Fruit fly (Drosophila melanogaster): Measurements from ENCODE around the gene CG34427.

The CG34427 gene

DNA sequence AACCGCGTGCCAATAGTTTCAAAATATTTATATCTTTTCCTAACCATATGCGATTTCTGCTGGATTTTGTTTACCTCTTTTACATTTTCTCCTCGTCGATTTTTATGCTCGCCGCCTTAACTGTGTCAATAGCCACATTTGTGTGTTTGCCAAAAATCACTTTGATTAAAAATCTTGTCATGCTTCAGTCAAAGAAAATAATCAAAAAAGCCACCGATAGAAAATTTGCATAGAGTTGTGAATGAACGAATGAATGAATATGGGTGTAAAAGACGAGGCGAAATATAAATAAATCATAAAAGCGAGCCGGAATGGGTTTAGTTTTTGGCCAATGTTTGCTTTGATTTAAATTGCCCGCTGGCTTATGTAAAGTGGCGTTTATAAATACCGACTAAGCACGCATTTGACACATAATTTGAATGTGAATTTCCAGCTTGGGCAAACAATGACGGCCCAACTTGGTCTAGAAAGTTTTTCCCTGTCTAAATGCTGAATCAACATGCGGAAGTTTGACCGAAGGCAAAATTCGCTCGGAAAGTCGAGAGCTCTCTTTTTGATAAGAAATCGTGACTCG is 23.8 kb upstream of the CG34427 start:
- TF ChIP-seq CG11617 (GFP tag; optimal IDR thresholded peaks at IDR 0.05) (no peak), bab1 (GFP tag; optimal IDR thresholded peaks at IDR 0.05) (no peak), pad (GFP tag; optimal IDR thresholded peaks at IDR 0.05) (no peak), kay (GFP tag; ENCODE audit: borderline replicate concordance) (peak; percentile 52)

- TF ChIP-seq bab1 (GFP tag; optimal IDR thresholded peaks at IDR 0.05) (peak; percentile 16), Mnt (GFP tag; optimal IDR thresholded peaks at IDR 0.05) (no peak)
Measured at dm6 chr3L:8781993-8782392, 22.6 kb upstream of the CG34427 start.

DNA sequence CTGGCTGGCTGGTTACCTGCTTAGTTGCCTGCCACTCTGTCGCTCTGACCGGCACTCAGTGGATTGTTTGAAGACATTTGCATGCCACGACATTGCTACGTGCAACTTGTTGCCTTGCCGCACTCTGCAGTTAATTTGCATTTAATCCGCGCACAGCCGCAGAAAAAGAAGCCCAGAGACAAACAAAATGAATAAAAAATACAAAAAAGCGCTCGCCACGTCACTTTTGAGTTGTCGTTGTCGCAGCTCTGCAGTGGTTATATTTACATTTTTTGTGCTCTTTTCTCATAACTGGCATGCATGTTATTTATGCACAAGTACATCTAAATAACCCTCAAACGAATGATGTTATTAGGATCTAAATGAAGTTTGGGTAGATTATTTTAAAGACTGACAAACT is 21.3 kb upstream of the CG34427 start:
- TF ChIP-seq kay (GFP tag; ENCODE audit: borderline replicate concordance) (no peak), CG1620 (GFP tag; optimal IDR thresholded peaks at IDR 0.05) (no peak), CG11617 (GFP tag; optimal IDR thresholded peaks at IDR 0.05) (no peak), CG5204 (GFP tag; optimal IDR thresholded peaks at IDR 0.05) (no peak), tj (GFP tag; optimal IDR thresholded peaks at IDR 0.05) (no peak), Clk (GFP tag; optimal IDR thresholded peaks at IDR 0.05) (no peak), Hr96 (GFP tag; optimal IDR thresholded peaks at IDR 0.05) (no peak), Mnt (GFP tag; optimal IDR thresholded peaks at IDR 0.05) (no peak), cnc (optimal IDR thresholded peaks at IDR 0.05) (no peak), CG33017 (tag; optimal IDR thresholded peaks at IDR 0.05) (no peak), CG7101 (tag; optimal IDR thresholded peaks at IDR 0.05) (no peak), Crg-1 (GFP tag; optimal IDR thresholded peaks at IDR 0.05) (no peak), CG14711 (tag; optimal IDR thresholded peaks at IDR 0.05) (no peak), cic (GFP tag; optimal IDR thresholded peaks at IDR 0.05) (no peak), ovo (GFP tag; optimal IDR thresholded peaks at IDR 0.05) (no peak), pad (GFP tag; optimal IDR thresholded peaks at IDR 0.05) (no peak), bab1 (GFP tag; optimal IDR thresholded peaks at IDR 0.05) (no peak), toe (GFP tag; optimal IDR thresholded peaks at IDR 0.05) (no peak)

DNA sequence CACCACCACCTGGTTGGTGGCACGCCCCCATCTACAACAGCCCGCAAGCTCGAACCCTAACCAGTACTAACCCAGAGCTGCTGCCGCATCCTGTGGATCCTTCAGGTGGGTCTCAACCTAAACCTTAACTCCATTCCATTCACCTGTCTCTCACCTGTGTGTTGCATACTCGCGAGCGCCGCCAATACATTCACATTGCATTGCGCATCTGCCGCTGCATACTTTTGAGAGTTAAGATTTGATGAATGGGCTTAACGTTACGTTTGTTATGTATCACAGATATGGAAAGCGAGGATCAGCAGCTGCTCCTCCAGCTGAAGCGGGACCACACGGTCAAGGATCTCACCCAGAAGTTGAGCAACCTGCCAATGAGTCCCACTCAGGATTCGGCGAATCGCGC is 17.3 kb upstream of the CG34427 start:
- peak; percentile 28 for TF ChIP-seq bab1 (GFP tag; optimal IDR thresholded peaks at IDR 0.05)
- no peak for TF ChIP-seq Hr96 (GFP tag; optimal IDR thresholded peaks at IDR 0.05)
- TF ChIP-seq CG7045 (GFP tag; optimal IDR thresholded peaks at IDR 0.05): no peak
- no peak for TF ChIP-seq CG11617 (GFP tag; optimal IDR thresholded peaks at IDR 0.05)
- TF ChIP-seq Clk (GFP tag; optimal IDR thresholded peaks at IDR 0.05): no peak

dm6 chr3L:8787701-8788100 is 16.9 kb upstream of the CG34427 start:
- peak; percentile 48 for TF ChIP-seq CG33017 (tag; optimal IDR thresholded peaks at IDR 0.05)
- TF ChIP-seq CG12768 (GFP tag; optimal IDR thresholded peaks at IDR 0.05): peak; percentile 17
- TF ChIP-seq Clk (GFP tag; optimal IDR thresholded peaks at IDR 0.05): no peak
- TF ChIP-seq Crg-1 (GFP tag; optimal IDR thresholded peaks at IDR 0.05): no peak
- TF ChIP-seq tj (GFP tag; optimal IDR thresholded peaks at IDR 0.05): no peak
- TF ChIP-seq kay (GFP tag; ENCODE audit: borderline replicate concordance): no peak
- no peak for TF ChIP-seq cnc (optimal IDR thresholded peaks at IDR 0.05)
- peak; percentile 81 for TF ChIP-seq cic (GFP tag; optimal IDR thresholded peaks at IDR 0.05)
- TF ChIP-seq CG11617 (GFP tag; optimal IDR thresholded peaks at IDR 0.05): no peak
- no peak for TF ChIP-seq CG1620 (GFP tag; optimal IDR thresholded peaks at IDR 0.05)
- TF ChIP-seq pad (GFP tag; optimal IDR thresholded peaks at IDR 0.05): no peak

DNA sequence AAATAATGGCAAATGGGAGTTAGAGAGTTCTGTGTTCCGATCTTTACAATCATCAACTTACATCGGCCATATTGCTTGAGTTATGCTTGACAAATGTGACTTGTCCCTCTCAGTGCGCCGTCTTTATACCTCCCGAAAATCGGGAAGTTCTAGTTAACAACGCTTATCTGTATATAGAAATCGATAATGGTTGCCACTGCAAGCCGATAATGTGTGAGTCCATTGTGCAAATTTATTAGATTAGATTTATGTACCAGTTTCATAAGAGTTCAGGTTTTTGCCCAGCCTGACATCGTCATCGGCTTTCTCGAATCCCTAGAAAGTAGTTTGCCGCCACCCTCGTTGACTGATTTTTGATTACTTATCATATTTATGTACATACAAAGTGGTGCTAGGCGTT is 16.1 kb upstream of the CG34427 start, which contains the start of gene Acbp5:
Gene Acbp5, minus strand, starts transcription at position 101 of the 400 bp plus-strand sequence.
- TF ChIP-seq Crg-1 (GFP tag; optimal IDR thresholded peaks at IDR 0.05): no peak
- no peak for TF ChIP-seq tj (GFP tag; optimal IDR thresholded peaks at IDR 0.05)
- TF ChIP-seq CG14711 (tag; optimal IDR thresholded peaks at IDR 0.05): no peak
- TF ChIP-seq CG11617 (GFP tag; optimal IDR thresholded peaks at IDR 0.05): no peak
- TF ChIP-seq ovo (GFP tag; optimal IDR thresholded peaks at IDR 0.05): no peak
- TF ChIP-seq Clk (GFP tag; optimal IDR thresholded peaks at IDR 0.05): no peak
- TF ChIP-seq pad (GFP tag; optimal IDR thresholded peaks at IDR 0.05): no peak
- TF ChIP-seq CG7045 (GFP tag; optimal IDR thresholded peaks at IDR 0.05): no peak
- TF ChIP-seq toe (GFP tag; optimal IDR thresholded peaks at IDR 0.05): no peak
- TF ChIP-seq bab1 (GFP tag; optimal IDR thresholded peaks at IDR 0.05): no peak
- TF ChIP-seq CG1620 (GFP tag; optimal IDR thresholded peaks at IDR 0.05): no peak

- no peak for TF ChIP-seq toe (GFP tag; optimal IDR thresholded peaks at IDR 0.05)
- no peak for TF ChIP-seq CG1620 (GFP tag; optimal IDR thresholded peaks at IDR 0.05)
- TF ChIP-seq CG14711 (tag; optimal IDR thresholded peaks at IDR 0.05): no peak
- no peak for TF ChIP-seq bab1 (GFP tag; optimal IDR thresholded peaks at IDR 0.05)
- TF ChIP-seq CG33017 (tag; optimal IDR thresholded peaks at IDR 0.05): no peak
- no peak for TF ChIP-seq CG5204 (GFP tag; optimal IDR thresholded peaks at IDR 0.05)
- no peak for TF ChIP-seq pad (GFP tag; optimal IDR thresholded peaks at IDR 0.05)
- no peak for TF ChIP-seq cnc (optimal IDR thresholded peaks at IDR 0.05)
- no peak for TF ChIP-seq CG7101 (tag; optimal IDR thresholded peaks at IDR 0.05)
- no peak for TF ChIP-seq Mnt (GFP tag; optimal IDR thresholded peaks at IDR 0.05)
- TF ChIP-seq ovo (GFP tag; optimal IDR thresholded peaks at IDR 0.05): no peak
Measured at dm6 chr3L:8798129-8798528, 6.4 kb upstream of the CG34427 start.
